Worm (Caenorhabditis elegans) whole organism, young adult: ENCODE measurements around the gene T05H10.4.

Source experiments
- C17E4.6 ChIP-seq: fragments of 200-800 bp; sonication (Bioruptor generic); IDR thresholded peaks from 2 replicates; pipeline ENCODE4 v1.3.6; 2022; ENCODE audit warnings: missing genetic modification reagents, missing genetic modification characterization, missing compliant biosample characterization
- F23B12.7 ChIP-seq: sonication (generic microtip); optimal IDR thresholded peaks from 2 replicates; lab custom pipeline; 2017; ENCODE audit warnings: missing genetic modification characterization, mild to moderate bottlenecking, missing compliant biosample characterization, antibody characterized with exemption, moderate library complexity; ENCODE audit not compliant: insufficient read depth
- F49E8.2 ChIP-seq: sonication (generic microtip); optimal IDR thresholded peaks from 3 replicates; lab custom pipeline; 2017; ENCODE audit warnings: missing genetic modification characterization, mild to moderate bottlenecking, missing compliant biosample characterization, antibody characterized with exemption, moderate library complexity; ENCODE audit not compliant: insufficient read depth
- T26A5.8 ChIP-seq: sonication (generic microtip); optimal IDR thresholded peaks from 2 replicates; lab custom pipeline; 2016; ENCODE audit warnings: missing genetic modification characterization, missing compliant biosample characterization
- Y95B8A.8 ChIP-seq: fragments of 200-800 bp; sonication (Bioruptor generic); IDR thresholded peaks from 2 replicates; pipeline ENCODE4 v1.3.6; 2022; ENCODE audit warnings: missing genetic modification reagents, missing genetic modification characterization, missing compliant biosample characterization
- attf-3 ChIP-seq: fragments of 200-800 bp; sonication (Bioruptor generic); conservative IDR thresholded peaks from 2 replicates; pipeline ENCODE4 v1.3.6; 2022; ENCODE audit warnings: missing genetic modification reagents, missing genetic modification characterization, missing compliant biosample characterization
- bed-1 ChIP-seq: fragments of 200-800 bp; sonication (Bioruptor generic); IDR thresholded peaks from 2 replicates; pipeline ENCODE4 v1.3.6; 2022; ENCODE audit warnings: missing genetic modification reagents, missing genetic modification characterization, missing compliant biosample characterization
- bed-2 ChIP-seq: fragments of 200-800 bp; sonication (Bioruptor generic); IDR thresholded peaks from 2 replicates; pipeline ENCODE4 v1.3.6; 2022; ENCODE audit warnings: missing genetic modification reagents, missing genetic modification characterization, missing compliant biosample characterization
- ceh-58 ChIP-seq: fragments of 200-800 bp; sonication (Bioruptor generic); IDR thresholded peaks from 2 replicates; pipeline ENCODE4 v1.3.6; 2022; ENCODE audit warnings: missing genetic modification characterization, missing compliant biosample characterization
- ceh-91 ChIP-seq: fragments of 200-800 bp; sonication (Bioruptor generic); IDR thresholded peaks from 2 replicates; pipeline ENCODE4 v1.3.6; 2022; ENCODE audit warnings: missing genetic modification reagents, missing genetic modification characterization, missing compliant biosample characterization
- chd-7 ChIP-seq: sonication (generic microtip); optimal IDR thresholded peaks from 2 replicates; lab custom pipeline; 2016; ENCODE audit warnings: mild to moderate bottlenecking, missing genetic modification characterization, moderate library complexity, missing compliant biosample characterization
- dpff-1 ChIP-seq: sonication (generic microtip); optimal IDR thresholded peaks from 2 replicates; lab custom pipeline; 2017; ENCODE audit warnings: mild to moderate bottlenecking, missing genetic modification characterization, missing compliant biosample characterization
- efl-1 ChIP-seq: fragments of 150-350 bp; optimal IDR thresholded peaks from 2 replicates; lab custom pipeline; 2014; ENCODE audit warnings: missing biosample characterization, missing genetic modification reagents, missing genetic modification characterization
- egl-44 ChIP-seq: fragments of 200-800 bp; sonication (Bioruptor generic); IDR thresholded peaks from 2 replicates; pipeline ENCODE4 v1.3.6; 2022; ENCODE audit warnings: missing genetic modification reagents, missing genetic modification characterization, missing compliant biosample characterization
- ekl-4 ChIP-seq: fragments of 200-800 bp; sonication (Bioruptor generic); IDR thresholded peaks from 2 replicates; pipeline ENCODE4 v1.3.6; 2022; ENCODE audit warnings: missing genetic modification reagents, missing genetic modification characterization, missing compliant biosample characterization
- hmg-1.2 ChIP-seq: fragments of 200-800 bp; sonication (Bioruptor generic); IDR thresholded peaks from 2 replicates; pipeline ENCODE4 v1.3.6; 2022; ENCODE audit warnings: missing genetic modification reagents, missing genetic modification characterization, missing compliant biosample characterization
- hrde-1 ChIP-seq: sonication (generic microtip); optimal IDR thresholded peaks from 2 replicates; lab custom pipeline; 2016; ENCODE audit warnings: missing genetic modification characterization, mild to moderate bottlenecking, missing compliant biosample characterization, moderate library complexity, missing genotype, missing genetic modification reagents, borderline replicate concordance
- hsf-1 ChIP-seq: fragments of 200-800 bp; sonication (Bioruptor generic); IDR thresholded peaks from 2 replicates; pipeline ENCODE4 v1.3.6; 2022; ENCODE audit warnings: missing genetic modification reagents, missing genetic modification characterization, missing compliant biosample characterization
- lin-40 ChIP-seq: sonication (generic microtip); optimal IDR thresholded peaks from 2 replicates; lab custom pipeline; 2016; ENCODE audit warnings: missing genetic modification characterization, mild to moderate bottlenecking, missing compliant biosample characterization, missing genotype, missing genetic modification reagents
- lsl-1 ChIP-seq: fragments of 200-800 bp; sonication (Bioruptor generic); optimal IDR thresholded peaks from 2 replicates; lab custom pipeline; 2018; ENCODE audit warnings: mild to moderate bottlenecking, missing genetic modification characterization, moderate library complexity, missing compliant biosample characterization
- lsy-27 ChIP-seq: sonication (generic microtip); optimal IDR thresholded peaks from 2 replicates; lab custom pipeline; 2017; ENCODE audit warnings: missing genetic modification characterization, mild to moderate bottlenecking, missing compliant biosample characterization, antibody characterized with exemption, missing genotype, borderline replicate concordance; ENCODE audit not compliant: insufficient read depth
- madf-10 ChIP-seq: sonication (generic microtip); optimal IDR thresholded peaks from 2 replicates; lab custom pipeline; 2016; ENCODE audit warnings: mild to moderate bottlenecking, missing genetic modification characterization, missing compliant biosample characterization
- madf-6 ChIP-seq: fragments of 200-800 bp; sonication (Bioruptor generic); IDR thresholded peaks from 2 replicates; pipeline ENCODE4 v1.3.6; 2022; ENCODE audit warnings: missing genetic modification reagents, missing genetic modification characterization, missing compliant biosample characterization
- madf-8 ChIP-seq: fragments of 200-800 bp; sonication (Bioruptor generic); conservative IDR thresholded peaks from 2 replicates; pipeline ENCODE4 v1.3.6; 2022; ENCODE audit warnings: missing genetic modification reagents, missing genetic modification characterization, missing compliant biosample characterization
- mcd-1 ChIP-seq: fragments of 200-800 bp; sonication (Bioruptor generic); IDR thresholded peaks from 2 replicates; pipeline ENCODE4 v1.3.6; 2022; ENCODE audit warnings: missing genetic modification reagents, missing genetic modification characterization, missing compliant biosample characterization
- mel-28 ChIP-seq: sonication (generic microtip); optimal IDR thresholded peaks from 2 replicates; lab custom pipeline; 2016; ENCODE audit warnings: borderline replicate concordance, mild to moderate bottlenecking, missing genetic modification characterization, missing compliant biosample characterization
- pbrm-1 ChIP-seq: fragments of 200-800 bp; sonication (Bioruptor generic); IDR thresholded peaks from 2 replicates; pipeline ENCODE4 v1.3.6; 2022; ENCODE audit warnings: missing genetic modification reagents, missing genetic modification characterization, missing compliant biosample characterization
- snpc-1.1 ChIP-seq: sonication (generic microtip); optimal IDR thresholded peaks from 2 replicates; lab custom pipeline; 2017; ENCODE audit warnings: missing genetic modification characterization, mild to moderate bottlenecking, missing compliant biosample characterization, antibody characterized with exemption, moderate library complexity, missing genotype, missing genetic modification reagents; ENCODE audit not compliant: insufficient read depth
- snpc-3.4 ChIP-seq: sonication (generic microtip); optimal IDR thresholded peaks from 2 replicates; lab custom pipeline; 2017; ENCODE audit warnings: missing genetic modification characterization, mild to moderate bottlenecking, missing compliant biosample characterization, antibody characterized with exemption, moderate library complexity, missing genotype, missing genetic modification reagents
- snpc-4 ChIP-seq, 5 experiments: fragments of 150-350 bp in 1 of 5; sonication (generic microtip) in 4 of 5; optimal IDR thresholded peaks; 2 replicates each; lab custom pipeline; 2014 to 2018; ENCODE audit warnings: missing genetic modification characterization in 5 of 5, missing biosample characterization in 3 of 5, antibody characterized with exemption in 2 of 5, mild to moderate bottlenecking in 2 of 5, missing compliant biosample characterization in 2 of 5, missing genotype in 2 of 5, moderate library complexity in 2 of 5, missing genetic modification reagents in 1 of 5
- tbx-9 ChIP-seq: sonication (generic microtip); optimal IDR thresholded peaks from 2 replicates; lab custom pipeline; 2016; ENCODE audit warnings: borderline replicate concordance, missing genetic modification characterization, inconsistent platforms, missing compliant biosample characterization
- tlf-1 ChIP-seq: fragments of 200-800 bp; sonication (Bioruptor generic); optimal IDR thresholded peaks from 2 replicates; lab custom pipeline; 2018; ENCODE audit warnings: mild to moderate bottlenecking, missing genetic modification characterization, missing compliant biosample characterization
- xnd-1 ChIP-seq: sonication (generic microtip); optimal IDR thresholded peaks from 2 replicates; lab custom pipeline; 2016; ENCODE audit warnings: missing genotype, missing genetic modification reagents, missing genetic modification characterization, missing compliant biosample characterization
- ztf-25 ChIP-seq: fragments of 200-800 bp; sonication (Bioruptor generic); IDR thresholded peaks from 2 replicates; pipeline ENCODE4 v1.3.6; 2022; ENCODE audit warnings: missing genetic modification reagents, missing genetic modification characterization, missing compliant biosample characterization

Gene T05H10.4

DNA sequence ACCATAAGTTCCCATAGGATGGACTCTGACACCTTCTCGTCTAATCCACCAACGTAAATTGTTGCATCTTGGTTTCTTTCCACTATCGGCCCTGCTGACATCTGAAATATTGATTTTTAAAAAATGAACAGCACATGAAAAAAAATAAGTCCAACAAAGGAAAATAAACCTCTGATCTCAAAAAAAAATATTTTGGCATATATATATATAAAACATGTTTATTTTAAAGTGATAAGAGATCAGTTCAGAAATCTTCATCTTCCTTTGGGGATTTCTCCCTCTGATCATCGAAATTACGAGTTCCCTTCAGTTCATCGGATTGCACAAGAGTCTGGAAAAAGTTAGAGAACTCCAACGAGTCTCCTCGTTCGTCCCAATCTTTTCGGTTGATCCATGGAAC lies 17.3 kb upstream of the T05H10.4 start, which contains the start of gene sap-49:
Gene sap-49, minus strand, starts transcription at position 101 of the 400 bp plus-strand sequence.
- TF ChIP-seq ekl-4 (GFP tag; lab: Robert Waterston, UW) (no peak), chd-7 (no peak), hsf-1 (GFP tag; lab: Robert Waterston, UW) (no peak), snpc-1.1 (no peak), F23B12.7 (no peak), T26A5.8 (tag; lab: Kevin White, UChicago) (no peak), dpff-1 (tag; lab: Kevin White, UChicago) (no peak), ztf-25 (no peak), pbrm-1 (GFP tag; lab: Robert Waterston, UW) (no peak), tbx-9 (tag; lab: Kevin White, UChicago) (no peak), mcd-1 (no peak), xnd-1 (tag; lab: Kevin White, UChicago) (no peak), snpc-4 (GFP tag; optimal IDR thresholded peaks at IDR 0.05; lab: Kevin White, UChicago) (no peak), snpc-4 (tag; optimal IDR thresholded peaks at IDR 0.05; lab: Kevin White, UChicago) (no peak)

ce11 chrII:8037246-8037645 lies 15.7 kb upstream of the T05H10.4 start, which contains the start of gene arp-6:
Gene arp-6 (minus strand): TSS chrII:8037346.
- no peak for TF ChIP-seq mel-28 (tag; lab: Kevin White, UChicago)
- TF ChIP-seq bed-1 = no peak
- no peak for TF ChIP-seq efl-1 (GFP tag; lab: Kevin White, UChicago)
- no peak for TF ChIP-seq snpc-4 (GFP tag; optimal IDR thresholded peaks at IDR 0.05; lab: Kevin White, UChicago)
- no peak for TF ChIP-seq snpc-4 (tag; optimal IDR thresholded peaks at IDR 0.05; lab: Kevin White, UChicago)
- TF ChIP-seq ceh-91 (GFP tag; lab: Robert Waterston, UW) = no peak
- no peak for TF ChIP-seq snpc-1.1
- no peak for TF ChIP-seq hrde-1 (tag; lab: Kevin White, UChicago)
- no peak for TF ChIP-seq ceh-58 (GFP tag; lab: Robert Waterston, UW)
- TF ChIP-seq F49E8.2 (tag; lab: Kevin White, UChicago) = no peak
- TF ChIP-seq xnd-1 (tag; lab: Kevin White, UChicago) = no peak
- TF ChIP-seq egl-44 (GFP tag; lab: Robert Waterston, UW) = no peak
- no peak for TF ChIP-seq hmg-1.2
- TF ChIP-seq lin-40 = no peak
- TF ChIP-seq bed-2 (GFP tag; lab: Robert Waterston, UW) = no peak
- TF ChIP-seq madf-10 = no peak
- no peak for TF ChIP-seq C17E4.6 (GFP tag; lab: Robert Waterston, UW)
- no peak for TF ChIP-seq snpc-3.4 (tag; lab: Kevin White, UChicago)
- no peak for TF ChIP-seq lsy-27 (tag; lab: Kevin White, UChicago)

ce11 chrII:8037863-8038262 lies 15.1 kb upstream of the T05H10.4 start, which contains the start of gene C08B11.9:
Gene C08B11.9 (minus strand): TSS chrII:8038169.
- no peak for TF ChIP-seq attf-3 (GFP tag; lab: Robert Waterston, UW)
- no peak for TF ChIP-seq lsl-1
- no peak for TF ChIP-seq Y95B8A.8 (GFP tag; lab: Robert Waterston, UW)
- TF ChIP-seq madf-6 = peak; percentile 53
- TF ChIP-seq chd-7 = peak; percentile 27
- TF ChIP-seq tlf-1 = peak; percentile 20
- peak; percentile 38 for TF ChIP-seq F49E8.2 (tag; lab: Kevin White, UChicago)
- TF ChIP-seq madf-8 = no peak
- TF ChIP-seq, all 124 proteins: peak for 4
